Fruit fly (Drosophila melanogaster): Measurements from ENCODE around the gene tacc.

tacc gene

dm6 chr3R:4748888-4749717 lies at the start of gene tacc (continued):
- no peak for TF ChIP-seq klu (GFP tag; IDR thresholded peaks at IDR 0.05)
- TF ChIP-seq pros (GFP tag; optimal IDR thresholded peaks at IDR 0.05): no peak
- TF ChIP-seq Bteb2 (GFP tag; optimal IDR thresholded peaks at IDR 0.05): no peak
- no peak for TF ChIP-seq CG11085 (GFP tag; IDR thresholded peaks at IDR 0.05)
- TF ChIP-seq CG10267 (tag; optimal IDR thresholded peaks at IDR 0.05): peak; percentile 47
- TF ChIP-seq Mrtf (GFP tag; IDR thresholded peaks at IDR 0.05): no peak
- no peak for TF ChIP-seq CG5245 (GFP tag; optimal IDR thresholded peaks at IDR 0.05)
- no peak for TF ChIP-seq mirr (GFP tag; optimal IDR thresholded peaks at IDR 0.05)
- no peak for TF ChIP-seq zf30C (GFP tag; optimal IDR thresholded peaks at IDR 0.05)
- TF ChIP-seq Doc3 (GFP tag; IDR thresholded peaks at IDR 0.05; ENCODE audit: partially characterized antibody): no peak
- no peak for TF ChIP-seq CG4424 (GFP tag; optimal IDR thresholded peaks at IDR 0.05)
- no peak for TF ChIP-seq CG15073 (GFP tag; optimal IDR thresholded peaks at IDR 0.05)
- no peak for TF ChIP-seq D (optimal IDR thresholded peaks at IDR 0.05)
- TF ChIP-seq D (GFP tag; optimal IDR thresholded peaks at IDR 0.05): no peak
- TF ChIP-seq p53 (GFP tag; optimal IDR thresholded peaks at IDR 0.05): no peak
- TF ChIP-seq disco-r (GFP tag; optimal IDR thresholded peaks at IDR 0.05): no peak
- no peak for TF ChIP-seq CG5953 (GFP tag; IDR thresholded peaks at IDR 0.05)
- TF ChIP-seq Atf3 (GFP tag; optimal IDR thresholded peaks at IDR 0.05): no peak
- TF ChIP-seq CG2202 (tag; optimal IDR thresholded peaks at IDR 0.05): no peak
- no peak for TF ChIP-seq CG8478 (optimal IDR thresholded peaks at IDR 0.05)
- TF ChIP-seq Atf6 (GFP tag; IDR thresholded peaks at IDR 0.05): no peak
- no peak for TF ChIP-seq CG31365 (tag; optimal IDR thresholded peaks at IDR 0.05)
- no peak for TF ChIP-seq Max (GFP tag; optimal IDR thresholded peaks at IDR 0.05)
- TF ChIP-seq D19A (tag; optimal IDR thresholded peaks at IDR 0.05): no peak
- no peak for TF ChIP-seq Ptx1 (GFP tag; IDR thresholded peaks at IDR 0.05)
- TF ChIP-seq odd (GFP tag; optimal IDR thresholded peaks at IDR 0.05): no peak
- TF ChIP-seq sug (tag; optimal IDR thresholded peaks at IDR 0.05): no peak
- no peak for TF ChIP-seq CG7372 (GFP tag; IDR thresholded peaks at IDR 0.05)
- no peak for TF ChIP-seq oc (tag; optimal IDR thresholded peaks at IDR 0.05)
- no peak for TF ChIP-seq danr (GFP tag; IDR thresholded peaks at IDR 0.05)
- peak; percentile 12 for TF ChIP-seq nmo (GFP tag; optimal IDR thresholded peaks at IDR 0.05)
- no peak for TF ChIP-seq Nf-YB (GFP tag; optimal IDR thresholded peaks at IDR 0.05)
- peak; percentile 88; the same call in 2 of the 3 replicates for TF ChIP-seq CG2199 (GFP tag; IDR thresholded peaks at IDR 0.05)
- peak; percentile 45 for TF ChIP-seq pzg (GFP tag; optimal IDR thresholded peaks at IDR 0.05)
- peak; percentile 40; the same call in 2 of the 3 replicates for TF ChIP-seq CG17361 (GFP tag; IDR thresholded peaks at IDR 0.05)
- TF ChIP-seq Mad (GFP tag; optimal IDR thresholded peaks at IDR 0.05): no peak
- no peak for TF ChIP-seq Atf-2 (GFP tag; optimal IDR thresholded peaks at IDR 0.05)
- no peak for TF ChIP-seq Chrac-16 (GFP tag; optimal IDR thresholded peaks at IDR 0.05)
- TF ChIP-seq CG2712 (tag; optimal IDR thresholded peaks at IDR 0.05): no peak
- peak; percentile 99 for TF ChIP-seq CG8281 (tag; optimal IDR thresholded peaks at IDR 0.05)
- TF ChIP-seq Oli (tag; optimal IDR thresholded peaks at IDR 0.05): no peak
- TF ChIP-seq unc-4 (GFP tag; IDR thresholded peaks at IDR 0.05; ENCODE audit: partially characterized antibody): no peak
- TF ChIP-seq ap (GFP tag; IDR thresholded peaks at IDR 0.05): no peak
- no peak for TF ChIP-seq ATbp (GFP tag; optimal IDR thresholded peaks at IDR 0.05)
- no peak for TF ChIP-seq Fer1 (GFP tag; optimal IDR thresholded peaks at IDR 0.05)
- no peak for TF ChIP-seq ewg (GFP tag; optimal IDR thresholded peaks at IDR 0.05)
- no peak for TF ChIP-seq B-H2 (GFP tag; optimal IDR thresholded peaks at IDR 0.05)
- TF ChIP-seq D19B (GFP tag; optimal IDR thresholded peaks at IDR 0.05): no peak
- no peak for TF ChIP-seq tup (GFP tag; optimal IDR thresholded peaks at IDR 0.05)
- no peak for TF ChIP-seq bbx (GFP tag; IDR thresholded peaks at IDR 0.05; ENCODE audit: partially characterized antibody)
- TF ChIP-seq CG10274 (GFP tag; optimal IDR thresholded peaks at IDR 0.05): no peak

Data from whole organism, embryonic.